Worm (Caenorhabditis elegans) whole organism, midembryonic: Measurements from ENCODE around the gene skpt-1.

Experiments
- T22C8.4 ChIP-seq: fragments of 200-800 bp; sonication (Bioruptor generic); IDR thresholded peaks from 2 replicates; pipeline ENCODE4 v1.3.6; 2022; ENCODE audit warnings: missing genetic modification characterization, missing compliant biosample characterization
- cog-1 ChIP-seq: sonication (generic microtip); optimal IDR thresholded peaks from 2 replicates; lab custom pipeline; 2016; ENCODE audit warnings: missing genetic modification characterization, missing compliant biosample characterization
- flt-1 ChIP-seq: fragments of 200-800 bp; sonication (Bioruptor generic); IDR thresholded peaks from 2 replicates; pipeline ENCODE4 v1.3.6; 2022; ENCODE audit warnings: missing genetic modification characterization, missing compliant biosample characterization
- klf-2 ChIP-seq: fragments of 200-800 bp; sonication (Bioruptor generic); conservative IDR thresholded peaks from 2 replicates; pipeline ENCODE4 v1.3.6; 2022; ENCODE audit warnings: missing genetic modification reagents, missing genetic modification characterization, missing compliant biosample characterization
- med-1 ChIP-seq: sonication (generic microtip); optimal IDR thresholded peaks from 2 replicates; lab custom pipeline; 2017; ENCODE audit warnings: missing genetic modification characterization, mild to moderate bottlenecking, missing compliant biosample characterization, antibody characterized with exemption, missing genetic modification reagents; ENCODE audit not compliant: insufficient read depth
- ref-1 ChIP-seq: fragments of 200-800 bp; sonication (Bioruptor generic); conservative IDR thresholded peaks from 2 replicates; pipeline ENCODE4 v1.3.6; 2022; ENCODE audit warnings: missing genetic modification reagents, missing genetic modification characterization, missing compliant biosample characterization
- tab-1 ChIP-seq: fragments of 200-800 bp; sonication (Bioruptor generic); IDR thresholded peaks from 2 replicates; pipeline ENCODE4 v1.3.6; 2022; ENCODE audit warnings: missing genetic modification characterization, missing compliant biosample characterization
- ztf-23 ChIP-seq: fragments of 200-800 bp; sonication (Bioruptor generic); IDR thresholded peaks from 2 replicates; pipeline ENCODE4 v1.3.6; 2022; ENCODE audit warnings: missing genetic modification reagents, missing genetic modification characterization, missing compliant biosample characterization
- ztf-29 ChIP-seq: fragments of 200-800 bp; sonication (Bioruptor generic); IDR thresholded peaks from 2 replicates; pipeline ENCODE4 v1.3.6; 2022; ENCODE audit warnings: missing genetic modification reagents, missing genetic modification characterization, missing compliant biosample characterization

skpt-1 gene

ce11 chrIII:5407588-5407987, 40.6 kb downstream of the skpt-1 start, which contains the start of gene W03A5.1:
Gene W03A5.1, plus strand, starts transcription at chrIII:5407888.
- TF ChIP-seq tab-1 (GFP tag; lab: Robert Waterston, UW), result no peak
- no peak for TF ChIP-seq klf-2 (GFP tag; lab: Robert Waterston, UW)
- no peak for TF ChIP-seq cog-1 (tag; lab: Kevin White, UChicago)
- TF ChIP-seq flt-1 (GFP tag; lab: Robert Waterston, UW), result no peak
- no peak for TF ChIP-seq ztf-29 (GFP tag; lab: Robert Waterston, UW)
- no peak for TF ChIP-seq T22C8.4 (GFP tag; lab: Robert Waterston, UW)
- no peak for TF ChIP-seq med-1
- no peak for TF ChIP-seq ref-1 (GFP tag; lab: Robert Waterston, UW)
- TF ChIP-seq ztf-23 (GFP tag; lab: Robert Waterston, UW), result no peak

- no peak for TF ChIP-seq T22C8.4 (GFP tag; lab: Robert Waterston, UW)
These were observed 41.1 kb downstream of the skpt-1 start for ce11 chrIII:5407060-5407459.

ce11 chrIII:5406314-5406713, 41.9 kb downstream of the skpt-1 start:
- no peak for TF ChIP-seq T22C8.4 (GFP tag; lab: Robert Waterston, UW)
- TF ChIP-seq ztf-23 (GFP tag; lab: Robert Waterston, UW), result no peak
- TF ChIP-seq med-1, result no peak
- no peak for TF ChIP-seq ref-1 (GFP tag; lab: Robert Waterston, UW)
- no peak for TF ChIP-seq ztf-29 (GFP tag; lab: Robert Waterston, UW)
- TF ChIP-seq klf-2 (GFP tag; lab: Robert Waterston, UW), result no peak
- no peak for TF ChIP-seq tab-1 (GFP tag; lab: Robert Waterston, UW)
- TF ChIP-seq flt-1 (GFP tag; lab: Robert Waterston, UW), result no peak
- no peak for TF ChIP-seq cog-1 (tag; lab: Kevin White, UChicago)

- TF ChIP-seq ref-1 (GFP tag; lab: Robert Waterston, UW), result no peak
- no peak for TF ChIP-seq cog-1 (tag; lab: Kevin White, UChicago)
- peak; percentile 64; the same call in 1 of the 2 replicates for TF ChIP-seq ztf-29 (GFP tag; lab: Robert Waterston, UW)
These were observed 42.5 kb downstream of the skpt-1 start, which contains the start of the genes W03A5.2 and Y32H12A.8 for ce11 chrIII:5405628-5406084. Gene W03A5.2, plus strand, starts transcription at chrIII:5406034. Gene Y32H12A.8, minus strand, starts transcription at chrIII:5406037.

ce11 chrIII:5404998-5405397, 43.2 kb downstream of the skpt-1 start:
- TF ChIP-seq ztf-23 (GFP tag; lab: Robert Waterston, UW), result no peak
- TF ChIP-seq tab-1 (GFP tag; lab: Robert Waterston, UW), result no peak
- no peak for TF ChIP-seq med-1
- TF ChIP-seq flt-1 (GFP tag; lab: Robert Waterston, UW), result no peak
- no peak for TF ChIP-seq ref-1 (GFP tag; lab: Robert Waterston, UW)
- no peak for TF ChIP-seq ztf-29 (GFP tag; lab: Robert Waterston, UW)
- no peak for TF ChIP-seq cog-1 (tag; lab: Kevin White, UChicago)
- TF ChIP-seq T22C8.4 (GFP tag; lab: Robert Waterston, UW), result no peak
- TF ChIP-seq klf-2 (GFP tag; lab: Robert Waterston, UW), result no peak

- TF ChIP-seq klf-2 (GFP tag; lab: Robert Waterston, UW), result no peak
- TF ChIP-seq ztf-23 (GFP tag; lab: Robert Waterston, UW), result no peak
- no peak for TF ChIP-seq med-1
- TF ChIP-seq cog-1 (tag; lab: Kevin White, UChicago), result no peak
- TF ChIP-seq ztf-29 (GFP tag; lab: Robert Waterston, UW), result no peak
These were observed 45.8 kb downstream of the skpt-1 start for ce11 chrIII:5402419-5402818.
